Worm (Caenorhabditis elegans): Measurements from ENCODE around the gene shw-1.

The shw-1 gene

DNA sequence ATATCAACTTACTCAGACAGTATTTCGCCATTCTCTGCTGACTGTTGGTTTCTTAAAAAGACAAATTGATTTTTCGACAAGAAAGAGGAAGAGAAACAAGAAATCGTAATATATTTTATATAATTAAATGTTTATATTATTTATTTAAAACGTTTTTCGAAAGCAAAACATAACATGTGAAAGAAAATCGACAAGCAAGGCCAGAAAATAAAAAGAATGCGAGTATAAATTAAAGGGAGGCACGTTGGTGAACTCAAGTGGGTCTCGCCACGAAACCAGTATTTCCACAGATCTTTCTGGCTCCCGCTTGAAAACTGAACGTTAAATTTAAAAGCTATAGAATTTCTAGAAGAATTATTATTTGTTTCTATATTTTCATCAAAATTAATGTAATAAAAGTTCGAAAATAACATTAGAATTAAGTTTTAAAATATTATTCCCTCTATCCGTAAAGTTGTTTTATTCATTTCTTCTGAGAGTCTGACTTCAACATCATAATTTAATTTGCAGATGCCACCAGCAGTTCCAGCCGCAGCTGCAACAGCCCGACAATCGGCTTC lies 38.0 kb downstream of the shw-1 start, which contains the start of the genes nst-1 and cct-4:
TSS of gene nst-1 (minus strand) at position 51 of the 560 bp plus-strand sequence.
TSS of gene cct-4 (plus strand) at position 510 of the 560 bp plus-strand sequence.
- no peak for TF ChIP-seq pes-1 (GFP tag; IDR thresholded peaks at IDR 0.05)
- no peak for TF ChIP-seq scrt-1 (GFP tag; IDR thresholded peaks at IDR 0.05)
- TF ChIP-seq ceh-36 (tag; optimal IDR thresholded peaks at IDR 0.05), result no peak
- TF ChIP-seq flt-1 (GFP tag; IDR thresholded peaks at IDR 0.05), result no peak
- no peak for TF ChIP-seq hmg-4 (GFP tag; optimal IDR thresholded peaks at IDR 0.05)
- no peak for TF ChIP-seq ets-7 (tag; optimal IDR thresholded peaks at IDR 0.05)
- no peak for TF ChIP-seq hmbx-1 (tag; optimal IDR thresholded peaks at IDR 0.05)
- no peak for TF ChIP-seq tbx-37 (GFP tag; conservative IDR thresholded peaks at IDR 0.05)
- TF ChIP-seq ama-1 (optimal IDR thresholded peaks at IDR 0.05), result no peak
- TF ChIP-seq tbx-11 (GFP tag; IDR thresholded peaks at IDR 0.05), result no peak
- TF ChIP-seq F13C5.2 (tag; optimal IDR thresholded peaks at IDR 0.05), result no peak
- TF ChIP-seq aly-1 (tag; optimal IDR thresholded peaks at IDR 0.05), result no peak
- no peak for TF ChIP-seq hnd-1 (tag; optimal IDR thresholded peaks at IDR 0.05)

DNA sequence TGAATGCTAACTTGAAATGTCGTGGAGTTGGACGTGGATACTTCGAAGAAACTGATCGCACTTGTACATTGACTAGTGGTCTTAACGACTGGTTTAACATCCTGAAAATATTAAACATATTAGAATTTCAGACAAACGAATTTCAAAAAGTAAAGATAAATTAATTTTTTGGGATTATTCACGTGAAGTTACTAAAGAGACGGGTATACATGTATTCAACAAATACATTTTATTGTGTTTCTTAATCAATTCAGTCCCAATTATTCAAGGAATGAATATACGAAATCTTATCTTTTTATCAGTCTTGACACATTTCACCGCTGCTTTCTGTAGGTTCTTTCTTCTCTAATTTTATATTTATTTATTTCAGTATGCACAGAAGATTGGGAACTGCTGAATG lies 42.9 kb downstream of the shw-1 start, which contains the start of the genes mrpl-10 and clec-142:
TSS of gene mrpl-10 (minus strand) at position 101 of the 400 bp plus-strand sequence.
TSS of gene clec-142 (plus strand) at position 264 of the 400 bp plus-strand sequence.
- no peak for TF ChIP-seq scrt-1 (GFP tag; IDR thresholded peaks at IDR 0.05)
- no peak for TF ChIP-seq hmg-4 (GFP tag; optimal IDR thresholded peaks at IDR 0.05)
- no peak for TF ChIP-seq tbx-37 (GFP tag; conservative IDR thresholded peaks at IDR 0.05)
- TF ChIP-seq ets-7 (tag; optimal IDR thresholded peaks at IDR 0.05), result no peak
- no peak for TF ChIP-seq tra-4 (tag; optimal IDR thresholded peaks at IDR 0.05)
- no peak for TF ChIP-seq sea-1 (GFP tag; conservative IDR thresholded peaks at IDR 0.05)
- TF ChIP-seq flt-1 (GFP tag; IDR thresholded peaks at IDR 0.05), result no peak
- no peak for TF ChIP-seq aly-1 (tag; optimal IDR thresholded peaks at IDR 0.05)
- TF ChIP-seq hnd-1 (tag; optimal IDR thresholded peaks at IDR 0.05), result no peak
- no peak for TF ChIP-seq ama-1 (optimal IDR thresholded peaks at IDR 0.05)
- no peak for TF ChIP-seq tbx-11 (GFP tag; IDR thresholded peaks at IDR 0.05)
- TF ChIP-seq ceh-13 (GFP tag; optimal IDR thresholded peaks at IDR 0.05), result no peak
- TF ChIP-seq pes-1 (GFP tag; IDR thresholded peaks at IDR 0.05), result no peak
- no peak for TF ChIP-seq F13C5.2 (tag; optimal IDR thresholded peaks at IDR 0.05)
- no peak for TF ChIP-seq B0310.2 (tag; optimal IDR thresholded peaks at IDR 0.05)
- no peak for TF ChIP-seq hmbx-1 (tag; optimal IDR thresholded peaks at IDR 0.05)
- TF ChIP-seq ceh-36 (tag; optimal IDR thresholded peaks at IDR 0.05), result no peak

DNA sequence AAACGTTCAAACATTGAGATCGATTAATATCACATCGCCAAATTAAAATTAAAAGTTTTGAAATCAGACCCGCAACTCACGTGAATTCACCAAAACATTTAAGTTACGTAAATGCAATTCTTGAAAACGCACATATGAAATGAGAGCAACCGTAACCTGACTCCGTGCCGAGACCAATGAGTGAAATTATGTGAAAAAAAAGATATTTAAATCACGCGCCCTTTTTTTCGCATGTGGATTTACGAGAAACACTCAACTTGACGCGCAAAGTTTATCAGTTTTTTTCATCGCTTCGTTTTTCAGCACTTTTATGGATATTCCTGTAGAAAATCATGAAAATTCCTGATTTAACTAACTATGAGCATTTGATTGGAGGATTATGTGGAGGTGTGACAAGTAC lies 45.2 kb downstream of the shw-1 start, which contains the start of the genes gei-14 and slc-25A32:
TSS of gene gei-14 (minus strand) at position 175 of the 400 bp plus-strand sequence.
TSS of gene slc-25A32 (plus strand) at position 242 of the 400 bp plus-strand sequence.
- no peak for TF ChIP-seq hmbx-1 (tag; optimal IDR thresholded peaks at IDR 0.05)
- TF ChIP-seq tra-4 (tag; optimal IDR thresholded peaks at IDR 0.05), result no peak

DNA sequence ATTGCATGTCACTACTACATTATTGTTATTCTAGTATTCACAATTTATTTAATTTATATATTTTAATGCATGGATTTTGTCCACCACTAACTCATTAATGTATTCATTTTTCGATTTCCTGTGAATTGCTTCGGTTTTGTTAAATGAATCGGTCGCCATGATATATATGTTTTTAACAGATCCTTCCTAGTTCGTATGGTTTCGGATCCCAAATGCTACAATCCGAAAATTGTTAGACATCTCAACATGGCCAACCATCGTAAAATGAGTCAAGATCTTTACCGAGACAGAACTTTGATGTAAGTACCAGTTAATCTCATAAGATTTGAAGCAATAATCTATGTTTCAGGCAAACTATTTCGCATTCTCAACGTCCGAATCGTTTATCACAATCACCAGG lies 48.2 kb downstream of the shw-1 start:
- no peak for TF ChIP-seq hmg-4 (GFP tag; optimal IDR thresholded peaks at IDR 0.05)
- TF ChIP-seq tra-4 (tag; optimal IDR thresholded peaks at IDR 0.05), result no peak
- TF ChIP-seq ceh-36 (tag; optimal IDR thresholded peaks at IDR 0.05), result no peak
- TF ChIP-seq flt-1 (GFP tag; IDR thresholded peaks at IDR 0.05), result no peak
- TF ChIP-seq pes-1 (GFP tag; IDR thresholded peaks at IDR 0.05), result no peak
- TF ChIP-seq F13C5.2 (tag; optimal IDR thresholded peaks at IDR 0.05), result no peak
- TF ChIP-seq hnd-1 (tag; optimal IDR thresholded peaks at IDR 0.05), result no peak
- no peak for TF ChIP-seq ama-1 (optimal IDR thresholded peaks at IDR 0.05)
- TF ChIP-seq tbx-37 (GFP tag; conservative IDR thresholded peaks at IDR 0.05), result no peak
- no peak for TF ChIP-seq aly-1 (tag; optimal IDR thresholded peaks at IDR 0.05)
- TF ChIP-seq ceh-13 (GFP tag; optimal IDR thresholded peaks at IDR 0.05), result no peak
- TF ChIP-seq sea-1 (GFP tag; conservative IDR thresholded peaks at IDR 0.05), result no peak
- TF ChIP-seq ets-7 (tag; optimal IDR thresholded peaks at IDR 0.05), result no peak
- no peak for TF ChIP-seq tbx-11 (GFP tag; IDR thresholded peaks at IDR 0.05)
- no peak for TF ChIP-seq hmbx-1 (tag; optimal IDR thresholded peaks at IDR 0.05)
- TF ChIP-seq B0310.2 (tag; optimal IDR thresholded peaks at IDR 0.05), result no peak
- no peak for TF ChIP-seq scrt-1 (GFP tag; IDR thresholded peaks at IDR 0.05)

DNA sequence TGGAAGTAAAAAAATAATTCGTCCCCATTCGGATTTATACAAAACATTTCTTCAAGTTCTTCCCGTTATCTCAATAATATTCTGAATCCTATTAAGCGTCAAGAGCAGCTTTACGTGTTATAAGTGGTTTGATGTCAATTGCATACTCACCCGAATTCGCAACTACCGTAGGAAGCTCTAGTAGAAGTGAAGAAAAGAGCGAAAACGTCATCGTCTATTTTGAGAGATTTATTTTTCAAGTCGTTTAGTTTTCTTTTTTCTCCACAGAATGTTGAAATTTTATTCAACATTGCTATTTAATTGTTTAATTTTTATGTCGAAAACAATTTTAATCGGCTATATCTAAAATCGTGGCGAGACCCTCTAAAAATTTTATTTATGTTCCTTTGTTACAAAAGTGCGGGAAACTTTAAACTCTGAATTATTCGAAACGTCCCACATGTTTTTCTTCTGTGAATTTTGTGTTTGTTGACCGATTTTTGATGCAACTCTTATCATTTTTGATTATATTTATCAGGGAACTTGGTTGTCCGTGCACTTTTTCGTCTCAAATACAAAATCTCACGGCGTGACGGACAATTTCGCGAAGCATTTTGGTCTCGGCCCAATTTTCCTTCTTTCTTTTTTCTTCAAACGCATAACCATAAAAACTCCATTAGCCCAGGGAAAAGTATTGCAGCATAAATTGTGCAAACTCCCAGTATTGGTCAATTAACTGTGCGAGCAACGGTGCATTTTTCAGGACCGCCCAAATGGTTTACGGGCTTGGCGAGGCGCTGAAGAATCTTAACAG lies 51.2 kb downstream of the shw-1 start, which contains the start of gene tdc-1:
TSS of gene tdc-1 (plus strand) at position 743 of the 793 bp plus-strand sequence.
- TF ChIP-seq ceh-36 (tag; optimal IDR thresholded peaks at IDR 0.05), result no peak

DNA sequence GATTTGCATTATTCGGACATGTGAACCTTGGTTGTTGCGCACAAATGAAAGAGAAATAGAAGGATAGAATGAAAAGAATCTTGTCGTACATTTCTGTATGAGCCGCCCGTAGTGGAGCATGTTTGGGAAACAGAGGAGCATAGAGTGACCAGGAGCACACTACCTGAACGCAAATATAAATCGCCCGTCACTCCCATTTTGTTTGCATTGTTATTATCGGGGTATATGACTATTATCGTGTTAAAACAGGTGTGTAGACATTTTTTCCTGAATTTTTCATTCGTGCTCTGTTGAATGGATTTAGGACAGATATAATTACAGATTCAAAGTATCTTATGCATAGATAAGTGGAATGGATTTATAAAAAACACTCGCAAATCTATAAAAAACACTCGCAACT lies 51.9 kb downstream of the shw-1 start, which contains the start of gene K01C8.2:
TSS of gene K01C8.2 (minus strand) at position 101 of the 400 bp plus-strand sequence.
- TF ChIP-seq sea-1 (GFP tag; conservative IDR thresholded peaks at IDR 0.05) (no peak), ceh-13 (GFP tag; optimal IDR thresholded peaks at IDR 0.05) (no peak), tbx-37 (GFP tag; conservative IDR thresholded peaks at IDR 0.05) (no peak), pes-1 (GFP tag; IDR thresholded peaks at IDR 0.05) (no peak), hmbx-1 (tag; optimal IDR thresholded peaks at IDR 0.05) (no peak), tbx-11 (GFP tag; IDR thresholded peaks at IDR 0.05) (no peak), tra-4 (tag; optimal IDR thresholded peaks at IDR 0.05) (no peak), flt-1 (GFP tag; IDR thresholded peaks at IDR 0.05) (no peak), scrt-1 (GFP tag; IDR thresholded peaks at IDR 0.05) (no peak), hmg-4 (GFP tag; optimal IDR thresholded peaks at IDR 0.05) (no peak), aly-1 (tag; optimal IDR thresholded peaks at IDR 0.05) (no peak), ama-1 (optimal IDR thresholded peaks at IDR 0.05) (no peak), hnd-1 (tag; optimal IDR thresholded peaks at IDR 0.05) (no peak), ceh-36 (tag; optimal IDR thresholded peaks at IDR 0.05) (no peak), ets-7 (tag; optimal IDR thresholded peaks at IDR 0.05) (no peak), B0310.2 (tag; optimal IDR thresholded peaks at IDR 0.05) (no peak), F13C5.2 (tag; optimal IDR thresholded peaks at IDR 0.05) (no peak)

DNA sequence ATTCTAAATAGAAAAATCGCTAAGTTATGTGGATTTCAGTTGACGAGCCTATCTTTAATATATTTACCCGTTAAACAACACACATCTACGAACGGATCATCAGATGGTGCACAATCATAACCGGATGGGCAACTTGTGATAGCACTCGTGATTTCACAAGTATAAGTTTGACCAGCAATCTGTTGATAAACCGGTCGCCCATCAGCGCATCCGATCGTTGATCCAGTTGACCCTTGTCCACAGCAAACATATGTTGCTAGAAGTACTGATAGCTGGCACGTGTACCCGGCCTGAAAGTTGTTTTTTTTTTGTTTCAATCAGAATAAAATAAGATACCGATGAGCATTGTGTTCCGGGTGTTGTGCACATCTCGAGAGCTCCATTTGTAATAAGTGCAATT lies 53.6 kb downstream of the shw-1 start:
- TF ChIP-seq hnd-1 (tag; optimal IDR thresholded peaks at IDR 0.05) (no peak), flt-1 (GFP tag; IDR thresholded peaks at IDR 0.05) (no peak), hmbx-1 (tag; optimal IDR thresholded peaks at IDR 0.05) (no peak), hmg-4 (GFP tag; optimal IDR thresholded peaks at IDR 0.05) (no peak), aly-1 (tag; optimal IDR thresholded peaks at IDR 0.05) (no peak), pes-1 (GFP tag; IDR thresholded peaks at IDR 0.05) (no peak), ceh-13 (GFP tag; optimal IDR thresholded peaks at IDR 0.05) (no peak), tbx-11 (GFP tag; IDR thresholded peaks at IDR 0.05) (no peak), sea-1 (GFP tag; conservative IDR thresholded peaks at IDR 0.05) (no peak), B0310.2 (tag; optimal IDR thresholded peaks at IDR 0.05) (no peak), scrt-1 (GFP tag; IDR thresholded peaks at IDR 0.05) (no peak), tbx-37 (GFP tag; conservative IDR thresholded peaks at IDR 0.05) (no peak), F13C5.2 (tag; optimal IDR thresholded peaks at IDR 0.05) (no peak)
